ENCODE assay signal across 2 worm cellular contexts in the genomic region with DNA sequence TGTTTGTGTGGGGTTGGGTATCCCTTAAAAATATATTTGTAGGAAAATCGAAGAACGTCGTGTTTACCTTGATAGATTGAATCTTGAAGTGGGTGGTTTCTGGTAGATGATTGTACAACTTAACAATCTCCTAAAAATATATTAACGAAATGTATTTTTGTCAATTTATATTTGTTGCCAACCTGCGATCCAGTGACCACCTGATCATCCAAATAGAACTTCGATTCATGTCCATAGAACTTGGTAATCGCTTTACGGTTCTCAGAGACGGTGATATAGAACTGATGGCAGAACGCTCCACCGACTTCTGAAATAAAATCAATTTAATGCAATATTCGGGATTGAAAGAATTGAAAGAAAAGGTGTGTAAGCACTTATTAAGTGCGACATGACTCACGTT.
TF ChIP-seq lines count a peak whose summit lies in the region.

No protein-coding gene starts in this region.

TF ChIP-seq in whole organism, L4 larva, 104 proteins besides CTCF, POLR2A, EP300 and RAD21:
- TF ChIP-seq ZK337.2 (GFP tag; IDR thresholded peaks at IDR 0.05; lab: Robert Waterston, UW) = no peak
- TF ChIP-seq aha-1 (tag; lab: Kevin White, UChicago) = peak; percentile 60

TF ChIP-seq in whole organism, young adult, 124 proteins besides CTCF, POLR2A, EP300 and RAD21:
- no peak for TF ChIP-seq lin-40 (tag; optimal IDR thresholded peaks at IDR 0.05; lab: Kevin White, UChicago)
- no peak for TF ChIP-seq efl-1 (GFP tag; optimal IDR thresholded peaks at IDR 0.05; lab: Kevin White, UChicago)
- 0 out of 2 replicates have a peak, but pooled peaks have one; percentile 53 for TF ChIP-seq lin-26 (GFP tag; IDR thresholded peaks at IDR 0.05; lab: Robert Waterston, UW)
- no peak for TF ChIP-seq ztf-18 (tag; optimal IDR thresholded peaks at IDR 0.05; lab: Kevin White, UChicago)
- no peak for TF ChIP-seq T26A5.8 (tag; optimal IDR thresholded peaks at IDR 0.05; lab: Kevin White, UChicago)
